Worm (Caenorhabditis elegans): ENCODE data around the gene scl-6.

ce11 chrIV:13079119-13079518 is 10.6 kb downstream of the scl-6 start, which contains the start of gene C39E9.8:
- TF ChIP-seq F49E8.2 (tag; optimal IDR thresholded peaks at IDR 0.05; ENCODE audit: insufficient read depth) (no peak), lag-1 (GFP tag; IDR thresholded peaks at IDR 0.05) (no peak), pha-4 (tag; optimal IDR thresholded peaks at IDR 0.05) (no peak), ceh-27 (GFP tag; optimal IDR thresholded peaks at IDR 0.05) (peak; percentile 36), nfyb-1 (GFP tag; IDR thresholded peaks at IDR 0.05) (no peak), cebp-2 (GFP tag; IDR thresholded peaks at IDR 0.05) (0 out of 2 replicates have a peak, but pooled peaks have one; percentile 38), nhr-90 (tag; optimal IDR thresholded peaks at IDR 0.05) (no peak), Y67H2A.10 (GFP tag; conservative IDR thresholded peaks at IDR 0.05) (no peak), mel-28 (tag; optimal IDR thresholded peaks at IDR 0.05; ENCODE audit: borderline replicate concordance) (no peak), snpc-1.1 (tag; optimal IDR thresholded peaks at IDR 0.05; ENCODE audit: insufficient read depth) (no peak), efl-1 (GFP tag; optimal IDR thresholded peaks at IDR 0.05) (no peak)

Data from whole organism, young adult.